Fruit fly (Drosophila melanogaster): ENCODE data around the gene cas.

DNA sequence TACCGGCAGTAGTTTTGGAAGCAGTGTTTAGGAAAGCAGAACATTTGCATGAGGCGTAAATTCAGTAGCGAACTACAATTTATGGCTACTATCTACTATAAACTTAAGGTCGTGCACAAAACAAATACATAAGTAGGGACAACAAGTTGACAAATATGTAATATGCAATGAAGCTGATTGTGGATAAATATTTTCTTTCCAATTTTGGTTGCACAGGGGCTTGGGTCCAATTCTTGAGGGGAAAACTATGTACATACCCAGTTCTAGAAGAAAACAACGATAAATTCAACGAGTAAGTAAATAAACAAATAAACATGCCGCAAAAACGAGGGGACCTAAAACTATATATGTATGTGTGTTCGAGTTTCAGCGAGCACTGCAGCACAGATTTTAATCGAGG, 44.4 kb upstream of the cas start:
- no peak for TF ChIP-seq Clk (GFP tag; optimal IDR thresholded peaks at IDR 0.05)
- TF ChIP-seq CG14711 (tag; optimal IDR thresholded peaks at IDR 0.05), result no peak
- TF ChIP-seq Mnt (GFP tag; optimal IDR thresholded peaks at IDR 0.05), result no peak
- TF ChIP-seq cnc (optimal IDR thresholded peaks at IDR 0.05), result no peak
